Worm (Caenorhabditis elegans) whole organism, L3 larva: ENCODE data around the gene bath-1.
"Not testable (repeated sequence)": the region's sequence is repeated elsewhere in the genome, so short reads cannot be mapped to it uniquely, and the experiment has no call there.

Experiments used
- ZK546.5 ChIP-seq: sonication (generic microtip); optimal IDR thresholded peaks from 2 replicates; lab custom pipeline; 2017; ENCODE audit warnings: missing biosample characterization, missing genetic modification characterization
- ama-1 ChIP-seq: fragments of 150-350 bp; optimal IDR thresholded peaks from 2 replicates; lab custom pipeline; 2018
- ceh-16 ChIP-seq: sonication (generic microtip); optimal IDR thresholded peaks from 2 replicates; lab custom pipeline; 2017; ENCODE audit warnings: missing biosample characterization, missing genetic modification characterization
- ceh-82 ChIP-seq: fragments of 150-350 bp; optimal IDR thresholded peaks from 2 replicates; lab custom pipeline; 2014; ENCODE audit warnings: missing biosample characterization, missing genetic modification characterization
- daf-12 ChIP-seq: fragments of 150-350 bp; optimal IDR thresholded peaks from 2 replicates; lab custom pipeline; 2014; ENCODE audit warnings: missing biosample characterization, missing genetic modification reagents, missing genetic modification characterization
- egl-5 ChIP-seq: fragments of 150-350 bp; optimal IDR thresholded peaks from 2 replicates; lab custom pipeline; 2017; ENCODE audit warnings: missing biosample characterization, missing genetic modification reagents, missing genetic modification characterization, inconsistent platforms
- elt-1 ChIP-seq: fragments of 150-350 bp; optimal IDR thresholded peaks from 2 replicates; lab custom pipeline; 2014; ENCODE audit warnings: missing biosample characterization, missing genetic modification characterization
- elt-2 ChIP-seq: sonication (generic microtip); optimal IDR thresholded peaks from 2 replicates; lab custom pipeline; 2016; ENCODE audit warnings: missing genetic modification reagents, mild to moderate bottlenecking, missing genetic modification characterization, missing compliant biosample characterization
- eor-1 ChIP-seq, 2 experiments: fragments of 150-350 bp; optimal IDR thresholded peaks; 2 replicates each; lab custom pipeline; 2014 to 2018; ENCODE audit warnings: missing biosample characterization in 2 of 2, missing genetic modification characterization in 2 of 2
- fkh-10 ChIP-seq: sonication (generic microtip); optimal IDR thresholded peaks from 2 replicates; lab custom pipeline; 2017; ENCODE audit warnings: missing biosample characterization, missing genetic modification reagents, missing genetic modification characterization
- fos-1 ChIP-seq: fragments of 150-350 bp; optimal IDR thresholded peaks from 2 replicates; lab custom pipeline; 2014; ENCODE audit warnings: missing biosample characterization, missing genetic modification characterization
- hmg-11 ChIP-seq: sonication (generic microtip); optimal IDR thresholded peaks from 2 replicates; lab custom pipeline; 2016; ENCODE audit warnings: missing genetic modification characterization, missing compliant biosample characterization
- jun-1 ChIP-seq: fragments of 150-350 bp; optimal IDR thresholded peaks from 2 replicates; lab custom pipeline; 2014; ENCODE audit warnings: missing biosample characterization, missing genetic modification reagents, missing genetic modification characterization
- lin-39 ChIP-seq: fragments of 150-350 bp; optimal IDR thresholded peaks from 2 replicates; lab custom pipeline; 2018; ENCODE audit warnings: missing biosample characterization, missing genetic modification reagents, missing genetic modification characterization
- lsy-12 ChIP-seq: sonication (generic microtip); optimal IDR thresholded peaks from 2 replicates; lab custom pipeline; 2016; ENCODE audit warnings: mild to moderate bottlenecking, missing genetic modification characterization, missing compliant biosample characterization
- mdl-1 ChIP-seq: fragments of 150-350 bp; optimal IDR thresholded peaks from 2 replicates; lab custom pipeline; 2014; ENCODE audit warnings: missing biosample characterization, missing genetic modification characterization
- mml-1 ChIP-seq: fragments of 150-350 bp; sonication (generic microtip); optimal IDR thresholded peaks from 3 replicates; lab custom pipeline; 2014; ENCODE audit warnings: missing biosample characterization, missing genetic modification characterization
- nhr-11 ChIP-seq: fragments of 150-350 bp; optimal IDR thresholded peaks from 2 replicates; lab custom pipeline; 2014; ENCODE audit warnings: missing biosample characterization, missing genetic modification characterization
- nhr-12 ChIP-seq: fragments of 150-350 bp; optimal IDR thresholded peaks from 2 replicates; lab custom pipeline; 2014; ENCODE audit warnings: missing biosample characterization, missing genetic modification characterization
- nhr-25 ChIP-seq: sonication (generic microtip); optimal IDR thresholded peaks from 2 replicates; lab custom pipeline; 2017; ENCODE audit warnings: missing biosample characterization, missing genetic modification characterization
- nhr-43 ChIP-seq: sonication (generic microtip); optimal IDR thresholded peaks from 2 replicates; lab custom pipeline; 2016; ENCODE audit warnings: mild to moderate bottlenecking, missing genetic modification characterization, missing compliant biosample characterization; ENCODE audit not compliant: poor library complexity, severe bottlenecking
- nhr-67 ChIP-seq: fragments of 150-350 bp; optimal IDR thresholded peaks from 2 replicates; lab custom pipeline; 2014; ENCODE audit warnings: missing biosample characterization, missing genetic modification characterization
- nhr-76 ChIP-seq: fragments of 150-350 bp; sonication (generic microtip); optimal IDR thresholded peaks from 5 replicates; lab custom pipeline; 2014; ENCODE audit warnings: missing biosample characterization, missing genetic modification characterization
- pha-4 ChIP-seq: fragments of 150-350 bp; optimal IDR thresholded peaks from 2 replicates; lab custom pipeline; 2014; ENCODE audit warnings: missing biosample characterization, missing genetic modification reagents, missing genetic modification characterization
- pqm-1 ChIP-seq: fragments of 150-350 bp; optimal IDR thresholded peaks from 2 replicates; lab custom pipeline; 2017; ENCODE audit warnings: missing biosample characterization, missing genetic modification characterization, inconsistent platforms
- skn-1 ChIP-seq: fragments of 150-350 bp; optimal IDR thresholded peaks from 2 replicates; lab custom pipeline; 2014; ENCODE audit warnings: missing biosample characterization, missing genetic modification characterization
- snpc-4 ChIP-seq: fragments of 150-350 bp; optimal IDR thresholded peaks from 2 replicates; lab custom pipeline; 2014; ENCODE audit warnings: missing biosample characterization, missing genetic modification characterization
- tbx-2 ChIP-seq: sonication (generic microtip); optimal IDR thresholded peaks from 2 replicates; lab custom pipeline; 2016; ENCODE audit warnings: mild to moderate bottlenecking, missing genetic modification characterization, missing compliant biosample characterization
- unc-39 ChIP-seq: sonication (generic microtip); optimal IDR thresholded peaks from 4 replicates; lab custom pipeline; 2017; ENCODE audit warnings: missing biosample characterization, missing genetic modification characterization
- unc-62 ChIP-seq: fragments of 150-350 bp; sonication (generic microtip); optimal IDR thresholded peaks from 4 replicates; lab custom pipeline; 2014; ENCODE audit warnings: missing biosample characterization, missing genetic modification reagents, missing genetic modification characterization
- zag-1 ChIP-seq: fragments of 150-350 bp; optimal IDR thresholded peaks from 2 replicates; lab custom pipeline; 2014; ENCODE audit warnings: missing biosample characterization, missing genetic modification characterization
- ztf-11 ChIP-seq: fragments of 150-350 bp; optimal IDR thresholded peaks from 2 replicates; lab custom pipeline; 2014; ENCODE audit warnings: missing biosample characterization, missing genetic modification characterization
- ztf-4 ChIP-seq: fragments of 150-350 bp; optimal IDR thresholded peaks from 2 replicates; lab custom pipeline; 2014; ENCODE audit warnings: missing biosample characterization, missing genetic modification characterization

Gene bath-1

ce11 chrII:2028712-2029111, at the start of gene bath-1:
Gene bath-1 (minus strand): TSS chrII:2028812.
- TF ChIP-seq tbx-2 (tag; lab: Kevin White, UChicago) (no peak), lin-39 (tag; lab: Kevin White, UChicago) (no peak), lsy-12 (tag; lab: Kevin White, UChicago) (no peak), zag-1 (tag; lab: Kevin White, UChicago) (no peak)
- TF ChIP-seq, all 47 proteins: peak for 0

- no peak for TF ChIP-seq daf-12
- no peak for TF ChIP-seq ztf-4
- TF ChIP-seq lin-39 (tag; lab: Kevin White, UChicago), result no peak
- no peak for TF ChIP-seq egl-5 (tag; lab: Kevin White, UChicago)
- no peak for TF ChIP-seq mdl-1 (tag; lab: Kevin White, UChicago)
- no peak for TF ChIP-seq ZK546.5
- TF ChIP-seq ceh-82 (tag; lab: Kevin White, UChicago), result no peak
- no peak for TF ChIP-seq nhr-25 (tag; lab: Kevin White, UChicago)
- TF ChIP-seq nhr-76 (tag; lab: Kevin White, UChicago), result no peak
- TF ChIP-seq eor-1 (tag; optimal IDR thresholded peaks at IDR 0.05; lab: Kevin White, UChicago), result no peak
Observed at ce11 chrII:2076467-2076866, 47.9 kb upstream of the bath-1 start.

- TF ChIP-seq unc-39 (tag; lab: Kevin White, UChicago), result no peak
- TF ChIP-seq elt-1 (tag; lab: Kevin White, UChicago), result no peak
- TF ChIP-seq skn-1 (tag; lab: Kevin White, UChicago), result no peak
- TF ChIP-seq ZK546.5, result no peak
- no peak for TF ChIP-seq nhr-25 (tag; lab: Kevin White, UChicago)
- TF ChIP-seq pha-4 (tag; lab: Kevin White, UChicago), result no peak
- TF ChIP-seq elt-2 (tag; lab: Kevin White, UChicago), result no peak
- no peak for TF ChIP-seq fkh-10 (GFP tag; lab: Kevin White, UChicago)
- TF ChIP-seq nhr-76 (tag; lab: Kevin White, UChicago), result no peak
- TF ChIP-seq tbx-2 (tag; lab: Kevin White, UChicago), result no peak
- TF ChIP-seq ceh-82 (tag; lab: Kevin White, UChicago), result no peak
- no peak for TF ChIP-seq eor-1 (tag; optimal IDR thresholded peaks at IDR 0.05; lab: Kevin White, UChicago)
- no peak for TF ChIP-seq snpc-4 (tag; lab: Kevin White, UChicago)
- TF ChIP-seq pqm-1 (tag; lab: Kevin White, UChicago), result no peak
- TF ChIP-seq unc-62 (GFP tag; lab: Kevin White, UChicago), result no peak
- TF ChIP-seq ztf-11 (tag; lab: Kevin White, UChicago), result no peak
- no peak for TF ChIP-seq hmg-11 (tag; lab: Kevin White, UChicago)
- no peak for TF ChIP-seq nhr-67 (tag; lab: Kevin White, UChicago)
- no peak for TF ChIP-seq nhr-12
- TF ChIP-seq ceh-16 (tag; lab: Kevin White, UChicago), result no peak
Observed at ce11 chrII:2075513-2075912, 46.9 kb upstream of the bath-1 start, which contains the start of gene F07E5.8. Gene F07E5.8 (minus strand): TSS chrII:2075613.

- no peak for TF ChIP-seq pha-4 (tag; lab: Kevin White, UChicago)
- no peak for TF ChIP-seq fos-1
- no peak for TF ChIP-seq ztf-4
- TF ChIP-seq lsy-12 (tag; lab: Kevin White, UChicago), result no peak
- TF ChIP-seq pqm-1 (tag; lab: Kevin White, UChicago), result no peak
- no peak for TF ChIP-seq jun-1 (tag; lab: Kevin White, UChicago)
- TF ChIP-seq daf-12, result no peak
- no peak for TF ChIP-seq nhr-11 (tag; lab: Kevin White, UChicago)
Observed at ce11 chrII:2071429-2071828, 42.8 kb upstream of the bath-1 start, which contains the start of gene F07E5.7. Gene F07E5.7 (minus strand): TSS chrII:2071529.

- TF ChIP-seq nhr-43 (tag; lab: Kevin White, UChicago); unc-39 (tag; lab: Kevin White, UChicago); unc-62 (GFP tag; lab: Kevin White, UChicago): not testable (repeated sequence)
Observed at ce11 chrII:2067451-2068021, 38.9 kb upstream of the bath-1 start, which contains the start of gene F07E5.12. Gene F07E5.12 (plus strand): TSS chrII:2067971.

- TF ChIP-seq mdl-1 (tag; lab: Kevin White, UChicago) (no peak), mml-1 (tag; lab: Kevin White, UChicago) (no peak), lin-39 (tag; lab: Kevin White, UChicago) (no peak), nhr-43 (tag; lab: Kevin White, UChicago) (no peak), nhr-76 (tag; lab: Kevin White, UChicago) (no peak), ama-1 (lab: Kevin White, UChicago) (no peak), tbx-2 (tag; lab: Kevin White, UChicago) (no peak), pqm-1 (tag; lab: Kevin White, UChicago) (no peak), egl-5 (tag; lab: Kevin White, UChicago) (no peak), ZK546.5 (no peak)
Observed at ce11 chrII:2064497-2064896, 35.9 kb upstream of the bath-1 start, which contains the start of gene fbxb-6. Gene fbxb-6 (plus strand): TSS chrII:2064797.
